Worm (Caenorhabditis elegans) whole organism, young adult: ENCODE data around the gene msp-57.

Source experiments
- B0261.1 ChIP-seq: sonication (generic microtip); optimal IDR thresholded peaks from 2 replicates; lab custom pipeline; 2016; ENCODE audit warnings: mild to moderate bottlenecking, missing genetic modification characterization, moderate library complexity, missing compliant biosample characterization
- C06A6.2 ChIP-seq: fragments of 200-800 bp; sonication (Bioruptor generic); conservative IDR thresholded peaks from 2 replicates; pipeline ENCODE4 v1.3.6; 2022; ENCODE audit warnings: missing genetic modification characterization, missing compliant biosample characterization
- D2030.7 ChIP-seq: fragments of 200-800 bp; sonication (Bioruptor generic); IDR thresholded peaks from 2 replicates; pipeline ENCODE4 v1.3.6; 2022; ENCODE audit warnings: missing genetic modification reagents, missing genetic modification characterization, missing compliant biosample characterization
- F10E7.11 ChIP-seq: sonication (generic microtip); optimal IDR thresholded peaks from 2 replicates; lab custom pipeline; 2017; ENCODE audit warnings: mild to moderate bottlenecking, missing genetic modification characterization, moderate library complexity, missing compliant biosample characterization
- F22D6.2 ChIP-seq: sonication (generic microtip); optimal IDR thresholded peaks from 2 replicates; lab custom pipeline; 2016; ENCODE audit warnings: mild to moderate bottlenecking, missing genetic modification characterization, missing compliant biosample characterization
- F49E8.2 ChIP-seq: sonication (generic microtip); optimal IDR thresholded peaks from 3 replicates; lab custom pipeline; 2017; ENCODE audit warnings: missing genetic modification characterization, mild to moderate bottlenecking, missing compliant biosample characterization, antibody characterized with exemption, moderate library complexity; ENCODE audit not compliant: insufficient read depth
- K11D2.4 ChIP-seq: fragments of 200-800 bp; sonication (Bioruptor generic); IDR thresholded peaks from 2 replicates; pipeline ENCODE4 v1.3.6; 2022; ENCODE audit warnings: missing genetic modification reagents, missing genetic modification characterization, missing compliant biosample characterization
- T26A5.8 ChIP-seq: sonication (generic microtip); optimal IDR thresholded peaks from 2 replicates; lab custom pipeline; 2016; ENCODE audit warnings: missing genetic modification characterization, missing compliant biosample characterization
- Y53F4B.3 ChIP-seq: fragments of 200-800 bp; sonication (Bioruptor generic); IDR thresholded peaks from 2 replicates; pipeline ENCODE4 v1.3.6; 2022; ENCODE audit warnings: missing genetic modification reagents, missing genetic modification characterization, missing compliant biosample characterization
- ama-1 ChIP-seq, 3 experiments: fragments of 150-350 bp in 1 of 3; sonication (generic microtip) in 2 of 3; optimal IDR thresholded peaks; 2 replicates each; lab custom pipeline; 2014 to 2018; ENCODE audit warnings: missing biosample characterization in 2 of 3, missing genetic modification characterization in 2 of 3, missing genetic modification reagents in 2 of 3
- aptf-3 ChIP-seq: fragments of 200-800 bp; sonication (Bioruptor generic); IDR thresholded peaks from 2 replicates; pipeline ENCODE4 v1.3.6; 2022; ENCODE audit warnings: missing genetic modification characterization, missing compliant biosample characterization
- bed-2 ChIP-seq: fragments of 200-800 bp; sonication (Bioruptor generic); IDR thresholded peaks from 2 replicates; pipeline ENCODE4 v1.3.6; 2022; ENCODE audit warnings: missing genetic modification reagents, missing genetic modification characterization, missing compliant biosample characterization
- cebp-1 ChIP-seq, 2 experiments: fragments of 200-800 bp in 1 of 2; sonication (Bioruptor generic) in 1 of 2; sonication (generic microtip) in 1 of 2; IDR thresholded peaks in 1 of 2; optimal IDR thresholded peaks in 1 of 2; 2 replicates each; pipeline versions ENCODE4 v1.3.6 to Lab custom; 2017 to 2022; ENCODE audit warnings: missing compliant biosample characterization in 2 of 2, missing genetic modification characterization in 2 of 2, mild to moderate bottlenecking in 1 of 2, missing genetic modification reagents in 1 of 2, moderate library complexity in 1 of 2
- ceh-27 ChIP-seq: fragments of 200-800 bp; sonication (Bioruptor generic); optimal IDR thresholded peaks from 2 replicates; lab custom pipeline; 2018; ENCODE audit warnings: mild to moderate bottlenecking, missing genetic modification characterization, moderate library complexity, missing compliant biosample characterization
- ceh-40 ChIP-seq: fragments of 200-800 bp; sonication (Bioruptor generic); IDR thresholded peaks from 2 replicates; pipeline ENCODE4 v1.3.6; 2022; ENCODE audit warnings: missing genetic modification characterization, missing compliant biosample characterization
- ceh-58 ChIP-seq: fragments of 200-800 bp; sonication (Bioruptor generic); IDR thresholded peaks from 2 replicates; pipeline ENCODE4 v1.3.6; 2022; ENCODE audit warnings: missing genetic modification characterization, missing compliant biosample characterization
- die-1 ChIP-seq: sonication (generic microtip); optimal IDR thresholded peaks from 2 replicates; lab custom pipeline; 2016; ENCODE audit warnings: missing genotype, mild to moderate bottlenecking, missing genetic modification characterization, missing compliant biosample characterization
- dpff-1 ChIP-seq: sonication (generic microtip); optimal IDR thresholded peaks from 2 replicates; lab custom pipeline; 2017; ENCODE audit warnings: mild to moderate bottlenecking, missing genetic modification characterization, missing compliant biosample characterization
- egl-18 ChIP-seq: fragments of 200-800 bp; sonication (Bioruptor generic); IDR thresholded peaks from 2 replicates; pipeline ENCODE4 v1.3.6; 2022; ENCODE audit warnings: missing genetic modification reagents, missing genetic modification characterization, missing compliant biosample characterization
- ekl-4 ChIP-seq: fragments of 200-800 bp; sonication (Bioruptor generic); IDR thresholded peaks from 2 replicates; pipeline ENCODE4 v1.3.6; 2022; ENCODE audit warnings: missing genetic modification reagents, missing genetic modification characterization, missing compliant biosample characterization
- ets-4 ChIP-seq: fragments of 200-800 bp; sonication (Bioruptor generic); optimal IDR thresholded peaks from 2 replicates; lab custom pipeline; 2018; ENCODE audit warnings: mild to moderate bottlenecking, missing genetic modification characterization, missing compliant biosample characterization
- gei-17 ChIP-seq: fragments of 200-800 bp; sonication (Bioruptor generic); optimal IDR thresholded peaks from 2 replicates; lab custom pipeline; 2018; ENCODE audit warnings: mild to moderate bottlenecking, missing genetic modification characterization, missing compliant biosample characterization
- him-1 ChIP-seq: sonication (generic microtip); optimal IDR thresholded peaks from 2 replicates; lab custom pipeline; 2016; ENCODE audit warnings: missing genotype, missing genetic modification reagents, missing genetic modification characterization, missing compliant biosample characterization
- hlh-12 ChIP-seq: sonication (generic microtip); optimal IDR thresholded peaks from 2 replicates; lab custom pipeline; 2016; ENCODE audit warnings: missing genetic modification characterization, missing compliant biosample characterization
- hsf-1 ChIP-seq: fragments of 200-800 bp; sonication (Bioruptor generic); IDR thresholded peaks from 2 replicates; pipeline ENCODE4 v1.3.6; 2022; ENCODE audit warnings: missing genetic modification reagents, missing genetic modification characterization, missing compliant biosample characterization
- lag-1 ChIP-seq: fragments of 200-800 bp; sonication (Bioruptor generic); IDR thresholded peaks from 2 replicates; pipeline ENCODE4 v1.3.6; 2022; ENCODE audit warnings: missing genetic modification reagents, missing genetic modification characterization, missing compliant biosample characterization
- let-526 ChIP-seq: fragments of 200-800 bp; sonication (Bioruptor generic); IDR thresholded peaks from 2 replicates; pipeline ENCODE4 v1.3.6; 2022; ENCODE audit warnings: missing genetic modification reagents, missing genetic modification characterization, missing compliant biosample characterization
- let-607 ChIP-seq, 2 experiments: fragments of 200-800 bp in 1 of 2; sonication (Bioruptor generic) in 1 of 2; sonication (generic microtip) in 1 of 2; optimal IDR thresholded peaks; 2 replicates each; lab custom pipeline; 2016 to 2018; ENCODE audit warnings: mild to moderate bottlenecking in 2 of 2, missing compliant biosample characterization in 2 of 2, missing genetic modification characterization in 2 of 2, moderate library complexity in 2 of 2, missing genotype in 1 of 2
- lin-35 ChIP-seq, 3 experiments: fragments of 150-350 bp in 2 of 3; sonication (generic microtip) in 1 of 3; optimal IDR thresholded peaks; 2 replicates each; lab custom pipeline; 2014 to 2018; ENCODE audit warnings: missing biosample characterization in 3 of 3, missing genetic modification characterization in 3 of 3, missing genetic modification reagents in 3 of 3
- lsl-1 ChIP-seq: fragments of 200-800 bp; sonication (Bioruptor generic); optimal IDR thresholded peaks from 2 replicates; lab custom pipeline; 2018; ENCODE audit warnings: mild to moderate bottlenecking, missing genetic modification characterization, moderate library complexity, missing compliant biosample characterization
- madf-8 ChIP-seq: fragments of 200-800 bp; sonication (Bioruptor generic); conservative IDR thresholded peaks from 2 replicates; pipeline ENCODE4 v1.3.6; 2022; ENCODE audit warnings: missing genetic modification reagents, missing genetic modification characterization, missing compliant biosample characterization
- mxl-1 ChIP-seq: sonication (generic microtip); optimal IDR thresholded peaks from 2 replicates; lab custom pipeline; 2016; ENCODE audit warnings: missing genetic modification characterization, missing compliant biosample characterization
- nfyb-1 ChIP-seq: fragments of 200-800 bp; sonication (Bioruptor generic); IDR thresholded peaks from 2 replicates; pipeline ENCODE4 v1.3.6; 2022; ENCODE audit warnings: missing genetic modification reagents, missing genetic modification characterization, missing compliant biosample characterization
- nhr-179 ChIP-seq: sonication (generic microtip); optimal IDR thresholded peaks from 2 replicates; lab custom pipeline; 2016; ENCODE audit warnings: mild to moderate bottlenecking, missing genetic modification characterization, missing compliant biosample characterization
- nhr-80 ChIP-seq: sonication (generic microtip); optimal IDR thresholded peaks from 2 replicates; lab custom pipeline; 2016; ENCODE audit warnings: missing genetic modification characterization, missing compliant biosample characterization
- nhr-90 ChIP-seq: sonication (generic microtip); optimal IDR thresholded peaks from 2 replicates; lab custom pipeline; 2016; ENCODE audit warnings: missing genotype, mild to moderate bottlenecking, missing genetic modification characterization, missing compliant biosample characterization
- rcor-1 ChIP-seq: fragments of 200-800 bp; sonication (Bioruptor generic); IDR thresholded peaks from 2 replicates; pipeline ENCODE4 v1.3.6; 2022; ENCODE audit warnings: missing genetic modification reagents, missing genetic modification characterization, missing compliant biosample characterization
- rpc-1 ChIP-seq, 2 experiments: fragments of 150-350 bp in 1 of 2; sonication (generic microtip) in 1 of 2; optimal IDR thresholded peaks; 2 replicates each; lab custom pipeline; 2014 to 2018; ENCODE audit warnings: missing biosample characterization in 1 of 2, missing genetic modification characterization in 1 of 2, missing genetic modification reagents in 1 of 2, missing genotype in 1 of 2
- tlf-1 ChIP-seq: fragments of 200-800 bp; sonication (Bioruptor generic); optimal IDR thresholded peaks from 2 replicates; lab custom pipeline; 2018; ENCODE audit warnings: mild to moderate bottlenecking, missing genetic modification characterization, missing compliant biosample characterization
- unc-62 ChIP-seq: fragments of 150-350 bp; optimal IDR thresholded peaks from 2 replicates; lab custom pipeline; 2014; ENCODE audit warnings: missing biosample characterization, missing genetic modification reagents, missing genetic modification characterization
- zim-3 ChIP-seq: sonication (generic microtip); optimal IDR thresholded peaks from 2 replicates; lab custom pipeline; 2017; ENCODE audit warnings: mild to moderate bottlenecking, missing genetic modification characterization, moderate library complexity, missing compliant biosample characterization
- ztf-26 ChIP-seq: sonication (generic microtip); optimal IDR thresholded peaks from 2 replicates; lab custom pipeline; 2017; ENCODE audit warnings: missing genetic modification characterization, missing compliant biosample characterization

The msp-57 gene

DNA sequence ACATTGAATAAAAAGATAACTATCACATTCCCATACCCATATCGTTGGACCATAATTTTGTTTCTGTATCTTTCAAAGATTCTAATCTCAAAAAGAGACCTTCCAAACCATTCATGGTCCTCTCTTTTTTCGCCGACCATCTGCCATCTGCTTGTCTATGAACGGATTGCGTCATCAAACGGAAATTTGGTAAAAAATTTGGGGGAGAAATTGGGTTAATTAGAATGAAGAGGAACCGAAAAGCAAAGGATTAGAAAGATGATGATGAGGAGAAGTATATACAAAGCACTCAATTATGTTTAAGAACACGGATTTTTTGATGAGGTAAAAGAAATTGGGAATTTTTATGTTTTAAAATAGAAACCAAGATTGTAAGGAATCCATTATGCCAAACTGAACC lies 47.6 kb downstream of the msp-57 start:
- TF ChIP-seq nhr-179 (tag; lab: Kevin White, UChicago), result no peak
- TF ChIP-seq T26A5.8 (tag; lab: Kevin White, UChicago), result no peak
- no peak for TF ChIP-seq D2030.7 (GFP tag; lab: Robert Waterston, UW)
- TF ChIP-seq ceh-27 (GFP tag; lab: Kevin White, UChicago), result no peak
- TF ChIP-seq madf-8 (GFP tag; lab: Robert Waterston, UW), result no peak
- no peak for TF ChIP-seq lin-35 (GFP tag; optimal IDR thresholded peaks at IDR 0.05; lab: Kevin White, UChicago)
- no peak for TF ChIP-seq mxl-1 (tag; lab: Kevin White, UChicago)
- TF ChIP-seq rcor-1 (GFP tag; lab: Robert Waterston, UW), result no peak
- TF ChIP-seq lsl-1 (GFP tag; lab: Kevin White, UChicago), result no peak
- TF ChIP-seq ztf-26 (tag; lab: Kevin White, UChicago), result no peak
- TF ChIP-seq nhr-90, result no peak
- TF ChIP-seq gei-17, result no peak

DNA sequence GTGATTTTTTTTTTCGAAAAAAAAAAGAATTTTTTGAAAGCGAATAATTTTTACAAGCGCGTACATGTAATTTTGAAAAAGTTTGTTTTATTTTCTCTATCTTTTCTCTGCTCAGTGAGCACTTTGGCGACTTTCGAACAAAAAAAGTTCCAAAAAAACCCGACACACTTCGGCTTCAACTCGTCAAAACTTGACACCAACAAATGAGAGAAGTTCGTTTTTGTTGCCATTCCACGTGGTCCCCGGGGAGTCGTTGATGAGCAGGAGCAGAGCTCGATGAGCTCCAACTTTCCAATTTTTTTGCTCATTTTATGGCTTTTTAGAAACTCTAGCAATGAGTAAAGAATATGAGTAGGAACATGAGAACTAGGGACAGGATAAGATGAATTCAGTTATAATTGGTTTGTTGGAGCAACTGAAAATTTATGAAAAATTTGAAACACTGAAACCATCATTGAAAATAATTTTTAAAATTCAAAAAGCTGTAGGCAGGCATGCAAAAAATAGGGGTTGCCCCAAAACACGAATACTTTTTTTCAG lies 48.1 kb downstream of the msp-57 start:
- no peak for TF ChIP-seq C06A6.2 (GFP tag; lab: Robert Waterston, UW)
- no peak for TF ChIP-seq F49E8.2
- no peak for TF ChIP-seq bed-2
- TF ChIP-seq him-1, result no peak
- no peak for TF ChIP-seq hlh-12 (tag; lab: Kevin White, UChicago)
- no peak for TF ChIP-seq B0261.1 (tag; lab: Kevin White, UChicago)
- no peak for TF ChIP-seq hsf-1
- no peak for TF ChIP-seq nhr-80 (tag; lab: Kevin White, UChicago)
- no peak for TF ChIP-seq let-526 (GFP tag; lab: Robert Waterston, UW)
- no peak for TF ChIP-seq lsl-1 (GFP tag; lab: Kevin White, UChicago)
- TF ChIP-seq let-607 (tag; optimal IDR thresholded peaks at IDR 0.05; lab: Kevin White, UChicago), result no peak
- TF ChIP-seq ama-1 (optimal IDR thresholded peaks at IDR 0.05; lab: Kevin White, UChicago), result no peak
- TF ChIP-seq ama-1 (GFP tag; optimal IDR thresholded peaks at IDR 0.05; lab: Kevin White, UChicago), result no peak
- TF ChIP-seq aptf-3 (GFP tag; lab: Robert Waterston, UW), result no peak
- TF ChIP-seq lag-1 (GFP tag; lab: Robert Waterston, UW), result no peak
- TF ChIP-seq ceh-58 (GFP tag; lab: Robert Waterston, UW), result no peak
- TF ChIP-seq die-1 (tag; lab: Kevin White, UChicago), result no peak
- TF ChIP-seq egl-18 (GFP tag; lab: Robert Waterston, UW), result no peak
- no peak for TF ChIP-seq rpc-1 (optimal IDR thresholded peaks at IDR 0.05; lab: Kevin White, UChicago)
- TF ChIP-seq rpc-1 (tag; optimal IDR thresholded peaks at IDR 0.05; lab: Kevin White, UChicago), result no peak
- no peak for TF ChIP-seq ceh-40 (GFP tag; lab: Robert Waterston, UW)
- TF ChIP-seq tlf-1 (GFP tag; lab: Kevin White, UChicago), result no peak

DNA sequence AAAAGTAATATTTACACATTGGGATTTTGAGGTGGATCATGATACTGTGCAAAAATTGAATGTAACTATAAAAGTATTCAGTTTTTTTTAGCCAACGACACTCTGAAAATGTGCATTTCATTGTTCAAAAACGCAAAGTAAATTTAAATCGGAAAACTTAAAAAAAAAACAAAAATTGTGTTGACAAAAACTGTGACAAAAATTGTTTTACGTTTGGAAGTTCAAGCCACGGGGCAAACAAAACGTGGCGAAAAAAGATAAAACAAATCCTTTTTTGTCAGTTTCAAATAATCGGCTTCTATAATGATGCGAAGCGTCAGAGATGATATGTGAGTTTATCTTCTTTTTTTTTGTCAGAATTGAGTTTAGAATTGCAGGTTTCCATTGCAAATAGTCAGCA lies 49.2 kb downstream of the msp-57 start, which contains the start of gene AC7.3:
TSS of gene AC7.3 (plus strand) at position 301 of the 400 bp plus-strand sequence.
- TF ChIP-seq aptf-3 (GFP tag; lab: Robert Waterston, UW) (no peak), ekl-4 (GFP tag; lab: Robert Waterston, UW) (no peak), mxl-1 (tag; lab: Kevin White, UChicago) (no peak), cebp-1 (GFP tag; IDR thresholded peaks at IDR 0.05; lab: Robert Waterston, UW) (no peak), cebp-1 (tag; optimal IDR thresholded peaks at IDR 0.05; lab: Kevin White, UChicago) (no peak), nfyb-1 (GFP tag; lab: Robert Waterston, UW) (no peak), unc-62 (GFP tag; lab: Kevin White, UChicago) (no peak), C06A6.2 (GFP tag; lab: Robert Waterston, UW) (no peak), T26A5.8 (tag; lab: Kevin White, UChicago) (no peak), ama-1 (optimal IDR thresholded peaks at IDR 0.05; lab: Kevin White, UChicago) (no peak), ama-1 (GFP tag; optimal IDR thresholded peaks at IDR 0.05; lab: Kevin White, UChicago) (no peak), zim-3 (tag; lab: Kevin White, UChicago) (no peak), dpff-1 (tag; lab: Kevin White, UChicago) (no peak), ets-4 (no peak), F10E7.11 (tag; lab: Kevin White, UChicago) (no peak), F22D6.2 (no peak), K11D2.4 (GFP tag; lab: Robert Waterston, UW) (no peak), Y53F4B.3 (no peak)
- TF ChIP-seq, all 124 proteins: peak for 0
